Worm (Caenorhabditis elegans): ENCODE data around the gene F20C5.6.

DNA sequence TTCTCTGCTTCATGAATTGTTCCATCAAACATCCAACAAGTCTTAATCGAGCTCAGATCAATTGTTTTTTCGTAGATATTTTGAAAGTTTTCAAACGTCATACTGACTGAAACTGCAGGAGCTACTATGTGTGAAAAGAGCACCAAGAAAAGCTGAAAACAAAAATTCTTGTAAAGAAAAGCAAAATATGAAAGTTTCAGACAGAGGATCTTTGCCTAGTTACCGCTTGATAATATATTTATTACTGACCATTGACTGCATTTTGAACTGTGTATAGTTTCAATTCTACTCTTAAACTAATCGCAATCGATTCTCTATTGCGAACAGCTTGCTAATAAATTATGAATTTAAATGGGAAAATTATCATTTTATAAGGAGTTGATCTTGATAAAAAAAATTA lies 25.2 kb upstream of the F20C5.6 start, which contains the start of gene clec-182:
- TF ChIP-seq ama-1 (optimal IDR thresholded peaks at IDR 0.05) (no peak), tra-4 (tag; optimal IDR thresholded peaks at IDR 0.05) (no peak), hmg-4 (GFP tag; optimal IDR thresholded peaks at IDR 0.05) (no peak), tbx-37 (GFP tag; conservative IDR thresholded peaks at IDR 0.05) (no peak), sea-1 (GFP tag; conservative IDR thresholded peaks at IDR 0.05) (no peak)
